Worm (Caenorhabditis elegans) whole organism, young adult: ENCODE results near the gene F46C5.6.

Source experiments
- B0035.1 ChIP-seq: sonication (generic microtip); optimal IDR thresholded peaks from 2 replicates; lab custom pipeline; 2016; ENCODE audit warnings: missing genetic modification characterization, mild to moderate bottlenecking, missing compliant biosample characterization, missing genotype, missing genetic modification reagents
- C06A6.2 ChIP-seq: fragments of 200-800 bp; sonication (Bioruptor generic); conservative IDR thresholded peaks from 2 replicates; pipeline ENCODE4 v1.3.6; 2022; ENCODE audit warnings: missing genetic modification characterization, missing compliant biosample characterization
- C17E4.6 ChIP-seq: fragments of 200-800 bp; sonication (Bioruptor generic); IDR thresholded peaks from 2 replicates; pipeline ENCODE4 v1.3.6; 2022; ENCODE audit warnings: missing genetic modification reagents, missing genetic modification characterization, missing compliant biosample characterization
- D2030.7 ChIP-seq: fragments of 200-800 bp; sonication (Bioruptor generic); IDR thresholded peaks from 2 replicates; pipeline ENCODE4 v1.3.6; 2022; ENCODE audit warnings: missing genetic modification reagents, missing genetic modification characterization, missing compliant biosample characterization
- F33H1.4 ChIP-seq: fragments of 200-800 bp; sonication (Bioruptor generic); IDR thresholded peaks from 2 replicates; pipeline ENCODE4 v1.3.6; 2022; ENCODE audit warnings: missing genetic modification reagents, missing genetic modification characterization, missing compliant biosample characterization
- K12H6.12 ChIP-seq: fragments of 200-800 bp; sonication (Bioruptor generic); optimal IDR thresholded peaks from 2 replicates; lab custom pipeline; 2018; ENCODE audit warnings: mild to moderate bottlenecking, missing genetic modification characterization, missing compliant biosample characterization
- Y79H2A.3 ChIP-seq: fragments of 200-800 bp; sonication (Bioruptor generic); conservative IDR thresholded peaks from 2 replicates; pipeline ENCODE4 v1.3.6; 2022; ENCODE audit warnings: missing genetic modification reagents, missing genetic modification characterization, missing compliant biosample characterization
- akir-1 ChIP-seq: fragments of 200-800 bp; sonication (Bioruptor generic); optimal IDR thresholded peaks from 2 replicates; lab custom pipeline; 2018; ENCODE audit warnings: mild to moderate bottlenecking, missing genetic modification characterization, moderate library complexity, missing compliant biosample characterization
- athp-1 ChIP-seq: sonication (generic microtip); optimal IDR thresholded peaks from 2 replicates; lab custom pipeline; 2017; ENCODE audit warnings: mild to moderate bottlenecking, missing genetic modification characterization, missing compliant biosample characterization
- attf-3 ChIP-seq: fragments of 200-800 bp; sonication (Bioruptor generic); conservative IDR thresholded peaks from 2 replicates; pipeline ENCODE4 v1.3.6; 2022; ENCODE audit warnings: missing genetic modification reagents, missing genetic modification characterization, missing compliant biosample characterization
- bed-1 ChIP-seq: fragments of 200-800 bp; sonication (Bioruptor generic); IDR thresholded peaks from 2 replicates; pipeline ENCODE4 v1.3.6; 2022; ENCODE audit warnings: missing genetic modification reagents, missing genetic modification characterization, missing compliant biosample characterization
- bed-2 ChIP-seq: fragments of 200-800 bp; sonication (Bioruptor generic); IDR thresholded peaks from 2 replicates; pipeline ENCODE4 v1.3.6; 2022; ENCODE audit warnings: missing genetic modification reagents, missing genetic modification characterization, missing compliant biosample characterization
- die-1 ChIP-seq: sonication (generic microtip); optimal IDR thresholded peaks from 2 replicates; lab custom pipeline; 2016; ENCODE audit warnings: missing genotype, mild to moderate bottlenecking, missing genetic modification characterization, missing compliant biosample characterization
- efl-1 ChIP-seq: fragments of 150-350 bp; optimal IDR thresholded peaks from 2 replicates; lab custom pipeline; 2014; ENCODE audit warnings: missing biosample characterization, missing genetic modification reagents, missing genetic modification characterization
- egl-18 ChIP-seq: fragments of 200-800 bp; sonication (Bioruptor generic); IDR thresholded peaks from 2 replicates; pipeline ENCODE4 v1.3.6; 2022; ENCODE audit warnings: missing genetic modification reagents, missing genetic modification characterization, missing compliant biosample characterization
- him-1 ChIP-seq: sonication (generic microtip); optimal IDR thresholded peaks from 2 replicates; lab custom pipeline; 2016; ENCODE audit warnings: missing genotype, missing genetic modification reagents, missing genetic modification characterization, missing compliant biosample characterization
- hlh-26 ChIP-seq: fragments of 200-800 bp; sonication (Bioruptor generic); conservative IDR thresholded peaks from 2 replicates; pipeline ENCODE4 v1.3.6; 2022; ENCODE audit warnings: missing genetic modification reagents, missing genetic modification characterization, missing compliant biosample characterization
- hmg-20 ChIP-seq: fragments of 200-800 bp; sonication (Bioruptor generic); IDR thresholded peaks from 2 replicates; pipeline ENCODE4 v1.3.6; 2022; ENCODE audit warnings: missing genetic modification reagents, missing genetic modification characterization, missing compliant biosample characterization
- hrde-1 ChIP-seq: sonication (generic microtip); optimal IDR thresholded peaks from 2 replicates; lab custom pipeline; 2016; ENCODE audit warnings: missing genetic modification characterization, mild to moderate bottlenecking, missing compliant biosample characterization, moderate library complexity, missing genotype, missing genetic modification reagents, borderline replicate concordance
- lir-1 ChIP-seq: fragments of 200-800 bp; sonication (Bioruptor generic); conservative IDR thresholded peaks from 2 replicates; pipeline ENCODE4 v1.3.6; 2022; ENCODE audit warnings: missing genetic modification reagents, missing genetic modification characterization, missing compliant biosample characterization
- madf-3 ChIP-seq: fragments of 200-800 bp; sonication (Bioruptor generic); IDR thresholded peaks from 2 replicates; pipeline ENCODE4 v1.3.6; 2022; ENCODE audit warnings: missing genetic modification reagents, missing genetic modification characterization, missing compliant biosample characterization
- nfya-2 ChIP-seq: fragments of 200-800 bp; sonication (Bioruptor generic); IDR thresholded peaks from 2 replicates; pipeline ENCODE4 v1.3.6; 2022; ENCODE audit warnings: missing genetic modification reagents, missing genetic modification characterization, missing compliant biosample characterization
- nhr-120 ChIP-seq: fragments of 200-800 bp; sonication (Bioruptor generic); IDR thresholded peaks from 2 replicates; pipeline ENCODE4 v1.3.6; 2022; ENCODE audit warnings: missing genetic modification characterization, missing compliant biosample characterization
- nhr-179 ChIP-seq: sonication (generic microtip); optimal IDR thresholded peaks from 2 replicates; lab custom pipeline; 2016; ENCODE audit warnings: mild to moderate bottlenecking, missing genetic modification characterization, missing compliant biosample characterization
- rec-8 ChIP-seq, 2 experiments: sonication (generic microtip); optimal IDR thresholded peaks; 2 replicates each; lab custom pipeline; 2016; ENCODE audit warnings: mild to moderate bottlenecking in 2 of 2, missing genetic modification characterization in 2 of 2, missing genetic modification reagents in 2 of 2, missing genotype in 2 of 2, missing biosample characterization in 1 of 2, missing compliant biosample characterization in 1 of 2, moderate library complexity in 1 of 2
- rpc-1 ChIP-seq, 2 experiments: fragments of 150-350 bp in 1 of 2; sonication (generic microtip) in 1 of 2; optimal IDR thresholded peaks; 2 replicates each; lab custom pipeline; 2014 to 2018; ENCODE audit warnings: missing biosample characterization in 1 of 2, missing genetic modification characterization in 1 of 2, missing genetic modification reagents in 1 of 2, missing genotype in 1 of 2
- sdz-38 ChIP-seq: sonication (generic microtip); optimal IDR thresholded peaks from 2 replicates; lab custom pipeline; 2016; ENCODE audit warnings: missing genotype, missing genetic modification characterization, missing compliant biosample characterization
- snpc-1.3 ChIP-seq: sonication (generic microtip); optimal IDR thresholded peaks from 2 replicates; lab custom pipeline; 2017; ENCODE audit warnings: missing genetic modification characterization, mild to moderate bottlenecking, missing compliant biosample characterization, antibody characterized with exemption, moderate library complexity, missing genotype, missing genetic modification reagents; ENCODE audit not compliant: insufficient read depth
- somi-1 ChIP-seq: fragments of 200-800 bp; sonication (Bioruptor generic); optimal IDR thresholded peaks from 2 replicates; lab custom pipeline; 2018; ENCODE audit warnings: mild to moderate bottlenecking, missing genetic modification characterization, missing compliant biosample characterization
- unc-62 ChIP-seq: fragments of 150-350 bp; optimal IDR thresholded peaks from 2 replicates; lab custom pipeline; 2014; ENCODE audit warnings: missing biosample characterization, missing genetic modification reagents, missing genetic modification characterization
- ztf-18 ChIP-seq: sonication (generic microtip); optimal IDR thresholded peaks from 2 replicates; lab custom pipeline; 2016; ENCODE audit warnings: missing genotype, mild to moderate bottlenecking, missing genetic modification characterization, missing compliant biosample characterization
- ztf-26 ChIP-seq: sonication (generic microtip); optimal IDR thresholded peaks from 2 replicates; lab custom pipeline; 2017; ENCODE audit warnings: missing genetic modification characterization, missing compliant biosample characterization
- ztf-3 ChIP-seq: fragments of 200-800 bp; sonication (Bioruptor generic); optimal IDR thresholded peaks from 2 replicates; lab custom pipeline; 2018; ENCODE audit warnings: mild to moderate bottlenecking, missing genetic modification characterization, missing compliant biosample characterization

The F46C5.6 gene

ce11 chrII:8845298-8845697 lies 983 bp upstream of the F46C5.6 start, which contains the start of gene agxt-1:
TSS of gene agxt-1 (plus strand) at chrII:8845598.
- no peak for TF ChIP-seq akir-1 (GFP tag; lab: Kevin White, UChicago)
- no peak for TF ChIP-seq ztf-26 (tag; lab: Kevin White, UChicago)
- TF ChIP-seq hmg-20 (GFP tag; lab: Robert Waterston, UW), result no peak
- TF ChIP-seq rec-8 (tag; optimal IDR thresholded peaks at IDR 0.05; lab: Kevin White, UChicago), result no peak
- TF ChIP-seq nhr-120, result no peak

- TF ChIP-seq nhr-179 (tag; lab: Kevin White, UChicago) (no peak), hrde-1 (no peak), madf-3 (no peak), bed-2 (GFP tag; lab: Robert Waterston, UW) (no peak), F33H1.4 (GFP tag; lab: Robert Waterston, UW) (no peak), lir-1 (no peak), D2030.7 (GFP tag; lab: Robert Waterston, UW) (no peak), C17E4.6 (GFP tag; lab: Robert Waterston, UW) (no peak), attf-3 (GFP tag; lab: Robert Waterston, UW) (no peak), unc-62 (GFP tag; lab: Kevin White, UChicago) (no peak), nfya-2 (no peak), C06A6.2 (GFP tag; lab: Robert Waterston, UW) (no peak), sdz-38 (no peak), snpc-1.3 (tag; lab: Kevin White, UChicago) (no peak), efl-1 (GFP tag; lab: Kevin White, UChicago) (no peak), ztf-18 (no peak), somi-1 (GFP tag; lab: Kevin White, UChicago) (no peak), egl-18 (GFP tag; lab: Robert Waterston, UW) (no peak), die-1 (tag; lab: Kevin White, UChicago) (no peak)
Observed at ce11 chrII:8839025-8839424, 5.3 kb downstream of the F46C5.6 start, which contains the start of gene F46C5.7. TSS of gene F46C5.7 (plus strand) at chrII:8839325.

ce11 chrII:8835857-8836256 lies 8.5 kb downstream of the F46C5.6 start, which contains the start of gene F46C5.4:
TSS of gene F46C5.4 (plus strand) at chrII:8836078.
- TF ChIP-seq bed-1 (no peak), B0035.1 (tag; lab: Kevin White, UChicago) (no peak), athp-1 (tag; lab: Kevin White, UChicago) (no peak), ztf-3 (GFP tag; lab: Kevin White, UChicago) (no peak), him-1 (no peak)

- TF ChIP-seq hlh-26 (GFP tag; lab: Robert Waterston, UW) (no peak), K12H6.12 (tag; lab: Kevin White, UChicago) (no peak), Y79H2A.3 (GFP tag; lab: Robert Waterston, UW) (no peak), snpc-1.3 (tag; lab: Kevin White, UChicago) (no peak), rpc-1 (optimal IDR thresholded peaks at IDR 0.05; lab: Kevin White, UChicago) (no peak), rpc-1 (tag; optimal IDR thresholded peaks at IDR 0.05; lab: Kevin White, UChicago) (no peak), madf-3 (no peak)
Observed at ce11 chrII:8832941-8833340, 11.4 kb downstream of the F46C5.6 start.
